Worm (Caenorhabditis elegans) whole organism, early embryonic: Measurements from ENCODE around the gene ZK688.1.

Experiments
- B0310.2 ChIP-seq: sonication (generic microtip); optimal IDR thresholded peaks from 2 replicates; lab custom pipeline; 2016; ENCODE audit warnings: mild to moderate bottlenecking, missing genetic modification characterization, missing compliant biosample characterization
- F13C5.2 ChIP-seq: sonication (generic microtip); optimal IDR thresholded peaks from 2 replicates; lab custom pipeline; 2017; ENCODE audit warnings: mild to moderate bottlenecking, missing genetic modification characterization, inconsistent platforms, missing compliant biosample characterization
- aly-1 ChIP-seq: sonication (generic microtip); optimal IDR thresholded peaks from 2 replicates; lab custom pipeline; 2016; ENCODE audit warnings: missing genetic modification characterization, missing compliant biosample characterization
- ama-1 ChIP-seq: fragments of 150-350 bp; optimal IDR thresholded peaks from 2 replicates; lab custom pipeline; 2014
- ceh-36 ChIP-seq: sonication (generic microtip); optimal IDR thresholded peaks from 2 replicates; lab custom pipeline; 2016; ENCODE audit warnings: missing genetic modification characterization, inconsistent platforms, missing compliant biosample characterization
- ets-7 ChIP-seq: sonication (generic microtip); optimal IDR thresholded peaks from 2 replicates; lab custom pipeline; 2016; ENCODE audit warnings: missing genotype, missing genetic modification characterization, missing compliant biosample characterization
- flt-1 ChIP-seq: fragments of 200-800 bp; sonication (Bioruptor generic); IDR thresholded peaks from 2 replicates; pipeline ENCODE4 v1.3.6; 2022; ENCODE audit warnings: missing genetic modification characterization, missing compliant biosample characterization
- hmbx-1 ChIP-seq: sonication (generic microtip); optimal IDR thresholded peaks from 2 replicates; lab custom pipeline; 2016; ENCODE audit warnings: mild to moderate bottlenecking, missing genetic modification characterization, missing compliant biosample characterization
- hmg-4 ChIP-seq: fragments of 200-800 bp; sonication (Bioruptor generic); optimal IDR thresholded peaks from 2 replicates; lab custom pipeline; 2018; ENCODE audit warnings: mild to moderate bottlenecking, missing genetic modification characterization, missing compliant biosample characterization
- pes-1 ChIP-seq: fragments of 200-800 bp; sonication (Bioruptor generic); IDR thresholded peaks from 2 replicates; pipeline ENCODE4 v1.3.6; 2022; ENCODE audit warnings: missing genetic modification reagents, missing genetic modification characterization, missing compliant biosample characterization
- scrt-1 ChIP-seq: fragments of 200-800 bp; sonication (Bioruptor generic); IDR thresholded peaks from 2 replicates; pipeline ENCODE4 v1.3.6; 2022; ENCODE audit warnings: missing genetic modification characterization, missing compliant biosample characterization
- tra-4 ChIP-seq: sonication (generic microtip); optimal IDR thresholded peaks from 2 replicates; lab custom pipeline; 2017; ENCODE audit warnings: missing genetic modification characterization, missing compliant biosample characterization

- TF ChIP-seq hmg-4 (no peak), ama-1 (no peak), scrt-1 (GFP tag; lab: Robert Waterston, UW) (no peak), tra-4 (tag; lab: Kevin White, UChicago) (no peak), flt-1 (GFP tag; lab: Robert Waterston, UW) (no peak), aly-1 (tag; lab: Kevin White, UChicago) (no peak), pes-1 (GFP tag; lab: Robert Waterston, UW) (no peak), hmbx-1 (no peak), ceh-36 (tag; lab: Kevin White, UChicago) (no peak), F13C5.2 (tag; lab: Kevin White, UChicago) (no peak), B0310.2 (tag; lab: Kevin White, UChicago) (no peak), ets-7 (tag; lab: Kevin White, UChicago) (no peak)
Observed at ce11 chrIII:7937548-7937947, 28.2 kb downstream of the ZK688.1 start, which contains the start of gene C29E4.10.
